Fruit fly (Drosophila melanogaster) whole organism: ENCODE data around the gene CG15922.

Experiments
- CG8478 ChIP-seq: fragments of >200 bp; optimal IDR thresholded peaks from 2 replicates; lab custom pipeline; 2018; ENCODE audit warnings: inconsistent platforms
- Dll ChIP-seq: fragments of >200 bp; optimal IDR thresholded peaks from 2 replicates; lab custom pipeline; 2017
- EcR ChIP-seq, 2 experiments: fragments of >200 bp; optimal IDR thresholded peaks; 2 replicates each; lab custom pipeline; 2017; ENCODE audit warnings: missing biosample characterization in 2 of 2, missing genetic modification characterization in 2 of 2, missing genetic modification reagents in 2 of 2
- pan ChIP-seq: fragments of >200 bp; optimal IDR thresholded peaks from 2 replicates; lab custom pipeline; 2017
- psq ChIP-seq: fragments of >200 bp; optimal IDR thresholded peaks from 2 replicates; lab custom pipeline; 2017
- usp ChIP-seq: fragments of >200 bp; optimal IDR thresholded peaks from 2 replicates; lab custom pipeline; 2017; ENCODE audit warnings: missing biosample characterization, missing genetic modification characterization, mixed read lengths

CG15922 gene

DNA sequence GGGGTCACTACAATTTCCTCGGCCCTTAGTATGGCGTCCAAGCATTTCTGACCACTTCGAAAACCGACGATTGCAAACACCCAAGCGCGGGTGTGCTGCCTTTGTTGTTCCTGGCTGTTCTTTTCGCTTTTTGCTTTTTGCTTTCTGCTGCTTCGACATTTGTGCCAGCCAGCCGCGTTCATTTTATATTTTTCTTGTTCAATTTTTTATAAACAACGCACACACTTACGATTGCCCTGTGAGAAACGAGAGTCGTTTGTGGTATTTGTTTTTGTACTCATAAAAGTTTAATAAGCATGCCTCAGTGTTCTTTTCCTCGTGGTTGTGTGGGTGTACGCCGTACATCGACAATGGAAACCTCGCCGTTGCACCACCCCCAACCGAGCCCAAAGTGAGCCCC is 12.3 kb downstream of the CG15922 start:
- TF ChIP-seq pan (lab: Kevin White, UChicago): no peak
- TF ChIP-seq CG8478 (lab: Kevin White, UChicago): no peak
- TF ChIP-seq EcR (GFP tag; optimal IDR thresholded peaks at IDR 0.05; lab: Kevin White, UChicago): no peak
- TF ChIP-seq psq (lab: Kevin White, UChicago): no peak
- no peak for TF ChIP-seq usp (GFP tag; lab: Kevin White, UChicago)
- no peak for TF ChIP-seq Dll (lab: Kevin White, UChicago)

DNA sequence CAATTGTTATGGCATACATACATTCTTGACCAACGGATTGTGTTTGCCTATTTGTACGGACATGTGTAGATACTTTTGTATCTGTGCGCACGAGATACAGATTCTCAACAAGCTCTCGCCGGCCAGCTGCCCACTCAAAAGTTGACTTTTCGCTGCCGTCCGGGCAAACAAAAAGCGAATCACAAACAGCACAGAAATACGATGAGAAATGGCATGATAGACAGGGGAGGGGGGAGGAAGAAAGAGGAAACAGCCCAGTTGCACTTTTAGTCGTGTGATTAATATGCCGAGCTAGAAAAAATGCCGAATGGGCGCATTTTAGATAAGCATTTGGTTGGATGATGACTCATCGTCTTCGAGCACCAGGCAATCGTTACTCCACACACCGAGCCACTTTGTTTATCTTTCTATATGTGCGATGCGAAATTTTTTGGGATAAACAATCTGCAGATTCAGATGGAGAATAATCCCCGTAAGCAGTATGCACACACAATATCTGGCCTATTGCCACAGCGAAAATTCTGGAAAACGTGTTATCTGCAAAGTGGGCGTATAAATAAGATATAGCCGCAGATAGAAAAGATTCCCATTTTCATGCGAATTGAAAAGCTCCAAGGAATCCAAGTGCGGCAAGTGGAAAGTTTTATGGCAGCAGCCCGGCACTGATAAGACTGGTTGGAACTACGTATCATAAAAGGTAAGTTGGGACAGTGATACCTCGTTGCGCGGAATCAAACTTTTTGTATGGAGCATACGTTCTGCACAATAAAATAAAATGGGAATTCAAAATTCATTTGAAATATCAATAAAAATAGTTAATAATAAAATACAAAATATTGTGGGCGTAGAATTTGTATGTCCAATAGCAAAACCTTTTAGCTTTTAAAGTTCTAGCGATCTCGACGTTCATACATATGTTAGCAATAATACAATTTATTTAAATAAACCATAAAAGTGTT is 13.1 kb downstream of the CG15922 start:
- TF ChIP-seq Dll (lab: Kevin White, UChicago) (no peak), CG8478 (lab: Kevin White, UChicago) (no peak), EcR (GFP tag; optimal IDR thresholded peaks at IDR 0.05; lab: Kevin White, UChicago) (no peak), pan (lab: Kevin White, UChicago) (no peak), usp (GFP tag; lab: Kevin White, UChicago) (no peak), psq (lab: Kevin White, UChicago) (no peak)

DNA sequence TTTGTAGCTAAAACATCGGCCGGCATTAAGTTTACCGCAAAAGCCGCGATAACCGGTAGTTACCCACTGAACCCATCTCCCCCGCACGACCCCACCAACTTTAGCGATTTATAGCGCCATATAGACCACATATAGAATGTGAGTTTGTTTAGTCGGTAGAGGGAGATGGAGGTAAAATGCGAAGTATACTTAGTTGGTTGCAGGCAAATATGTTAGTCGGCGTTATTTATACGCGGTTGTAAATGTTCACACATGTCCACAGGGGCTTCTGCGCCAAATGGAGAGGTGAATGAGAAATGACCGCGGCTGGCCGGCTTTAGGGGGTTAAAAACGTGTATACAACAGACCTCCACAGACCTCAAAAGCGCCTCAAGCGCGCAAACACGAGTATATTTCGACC is 14.4 kb downstream of the CG15922 start:
- no peak for TF ChIP-seq psq (lab: Kevin White, UChicago)
- TF ChIP-seq usp (GFP tag; lab: Kevin White, UChicago): no peak

DNA sequence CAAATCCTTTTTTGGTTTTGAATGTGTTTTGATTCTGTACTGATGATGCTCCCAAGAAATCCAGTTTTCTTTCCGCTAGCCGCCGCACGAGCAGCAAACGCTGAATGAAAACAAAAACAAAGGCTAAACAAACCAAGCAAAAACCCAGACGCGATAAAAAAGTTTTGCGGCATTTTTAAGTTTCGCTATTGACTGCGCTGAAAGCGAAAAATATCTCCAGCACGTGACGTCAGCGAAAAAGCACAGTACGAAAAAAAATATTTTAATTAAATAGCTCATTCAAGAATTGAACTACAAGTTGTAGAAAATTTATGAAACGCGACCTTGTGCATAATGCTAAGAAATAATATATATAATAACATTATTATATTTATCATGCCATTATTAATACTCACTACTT is 15.1 kb downstream of the CG15922 start:
- TF ChIP-seq psq (lab: Kevin White, UChicago) (no peak), pan (lab: Kevin White, UChicago) (no peak), CG8478 (lab: Kevin White, UChicago) (no peak), EcR (GFP tag; optimal IDR thresholded peaks at IDR 0.05; lab: Kevin White, UChicago) (no peak), Dll (lab: Kevin White, UChicago) (no peak), usp (GFP tag; lab: Kevin White, UChicago) (no peak)

DNA sequence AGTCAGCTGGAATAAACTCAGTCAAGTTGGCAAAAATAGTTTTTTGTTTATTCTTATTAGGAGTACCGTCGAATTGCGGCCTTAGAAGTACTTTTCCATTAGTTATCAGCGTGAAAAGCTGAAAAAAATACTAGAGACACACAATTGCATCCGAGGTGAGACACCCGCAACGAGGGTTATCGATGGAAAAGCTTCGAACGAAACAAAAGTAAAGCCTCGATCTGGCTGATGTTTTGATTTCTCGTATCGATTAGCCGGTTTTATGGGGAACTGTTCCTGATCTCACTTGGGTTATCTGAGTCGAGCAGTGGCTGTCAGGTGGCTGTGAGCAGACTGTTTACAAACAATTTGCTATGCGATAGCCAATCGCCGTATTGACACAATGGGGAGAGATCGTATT is 16.4 kb downstream of the CG15922 start:
- TF ChIP-seq CG8478 (lab: Kevin White, UChicago) (no peak), usp (GFP tag; lab: Kevin White, UChicago) (no peak), EcR (GFP tag; optimal IDR thresholded peaks at IDR 0.05; lab: Kevin White, UChicago) (no peak), psq (lab: Kevin White, UChicago) (no peak), Dll (lab: Kevin White, UChicago) (no peak), pan (lab: Kevin White, UChicago) (no peak)

DNA sequence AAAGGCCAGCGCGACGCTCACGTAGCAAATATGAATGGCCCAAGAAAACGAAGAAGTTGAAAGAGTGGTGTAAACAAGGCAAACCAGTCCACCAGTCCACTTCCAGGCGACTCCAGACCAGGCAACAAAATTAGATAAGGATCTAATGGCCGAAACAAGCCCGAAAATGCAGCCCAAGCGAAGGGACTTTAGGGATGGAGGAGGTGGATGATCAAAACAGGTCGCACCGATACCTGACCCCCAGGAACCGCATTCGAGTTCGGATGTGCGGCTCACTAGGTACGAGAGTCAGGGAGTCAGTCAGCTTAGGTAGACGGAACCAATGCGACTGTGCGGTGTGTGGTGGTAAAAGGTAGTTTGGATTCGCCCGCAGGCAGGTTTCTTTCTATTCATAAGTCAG is 16.9 kb downstream of the CG15922 start:
- TF ChIP-seq pan (lab: Kevin White, UChicago) (no peak), EcR (GFP tag; optimal IDR thresholded peaks at IDR 0.05; lab: Kevin White, UChicago) (no peak), Dll (lab: Kevin White, UChicago) (no peak), usp (GFP tag; lab: Kevin White, UChicago) (no peak), psq (lab: Kevin White, UChicago) (no peak), CG8478 (lab: Kevin White, UChicago) (no peak)

DNA sequence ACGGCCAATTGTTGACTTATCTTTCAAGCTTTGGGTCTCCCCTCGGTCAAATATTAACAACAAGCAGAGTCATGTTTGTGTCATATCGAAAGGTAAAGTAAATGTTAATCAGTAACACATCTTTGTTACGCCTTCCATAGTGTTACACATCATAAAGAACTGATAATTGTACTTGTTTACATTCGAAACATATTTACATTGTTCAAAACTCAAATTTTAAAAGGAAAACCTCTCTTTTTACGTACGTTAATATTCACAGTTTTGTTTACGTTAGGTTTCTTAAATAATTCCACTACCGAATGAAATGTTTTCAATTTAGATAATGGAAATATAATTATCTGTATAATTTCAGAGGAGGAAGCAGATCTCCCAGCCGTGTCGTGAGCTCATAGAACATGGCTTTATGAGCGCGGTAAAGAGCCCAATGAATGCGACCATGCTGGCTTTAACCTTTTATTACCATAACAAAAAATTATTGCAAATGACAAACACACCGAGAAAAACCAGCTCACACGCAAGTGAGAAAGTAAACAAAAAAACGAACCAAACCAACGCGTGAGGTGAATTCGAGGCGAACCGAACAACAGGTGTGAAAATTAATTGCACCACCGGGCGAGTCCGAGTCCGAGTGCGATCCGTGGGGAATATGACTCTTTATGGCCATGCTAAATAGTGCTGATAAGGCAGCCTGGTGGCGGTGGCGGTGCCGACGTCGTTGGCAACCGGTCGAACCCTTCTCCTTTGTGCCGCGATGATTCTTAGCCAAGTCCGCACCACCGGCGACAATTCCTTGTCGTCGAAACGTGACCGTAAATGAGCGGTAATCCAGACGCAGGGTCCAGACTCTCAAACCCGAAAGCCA is 17.6 kb downstream of the CG15922 start:
- TF ChIP-seq usp (GFP tag; lab: Kevin White, UChicago): no peak
- no peak for TF ChIP-seq CG8478 (lab: Kevin White, UChicago)
- no peak for TF ChIP-seq pan (lab: Kevin White, UChicago)
- TF ChIP-seq psq (lab: Kevin White, UChicago): no peak

DNA sequence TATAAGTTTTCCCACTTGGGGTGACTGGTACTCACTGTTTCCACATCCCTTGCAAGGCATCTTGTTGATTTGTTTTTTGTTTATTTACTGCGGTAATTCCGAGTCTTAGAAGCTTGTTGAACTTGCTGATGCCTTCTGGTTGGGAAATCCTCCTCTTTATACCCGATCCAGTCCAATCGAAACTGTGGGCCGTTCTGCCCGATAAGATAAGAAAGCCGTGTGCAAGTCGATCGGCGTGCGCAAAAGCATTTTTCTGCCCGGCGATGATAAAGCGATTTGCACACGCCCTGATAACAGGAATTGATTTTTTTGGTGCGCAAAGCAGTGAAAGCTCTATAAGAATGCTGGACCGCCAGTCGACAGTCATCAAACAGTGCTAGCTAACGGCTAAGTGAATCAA is 25.5 kb downstream of the CG15922 start, which contains the start of the genes MtnE and MtnD:
Gene MtnE, minus strand, starts transcription at position 130 of the 400 bp plus-strand sequence.
Gene MtnD, plus strand, starts transcription at position 388 of the 400 bp plus-strand sequence.
- no peak for TF ChIP-seq psq (lab: Kevin White, UChicago)
- TF ChIP-seq Dll (lab: Kevin White, UChicago): no peak
- TF ChIP-seq CG8478 (lab: Kevin White, UChicago): no peak
- TF ChIP-seq EcR (GFP tag; optimal IDR thresholded peaks at IDR 0.05; lab: Kevin White, UChicago): no peak
- TF ChIP-seq pan (lab: Kevin White, UChicago): no peak
- TF ChIP-seq usp (GFP tag; lab: Kevin White, UChicago): no peak

DNA sequence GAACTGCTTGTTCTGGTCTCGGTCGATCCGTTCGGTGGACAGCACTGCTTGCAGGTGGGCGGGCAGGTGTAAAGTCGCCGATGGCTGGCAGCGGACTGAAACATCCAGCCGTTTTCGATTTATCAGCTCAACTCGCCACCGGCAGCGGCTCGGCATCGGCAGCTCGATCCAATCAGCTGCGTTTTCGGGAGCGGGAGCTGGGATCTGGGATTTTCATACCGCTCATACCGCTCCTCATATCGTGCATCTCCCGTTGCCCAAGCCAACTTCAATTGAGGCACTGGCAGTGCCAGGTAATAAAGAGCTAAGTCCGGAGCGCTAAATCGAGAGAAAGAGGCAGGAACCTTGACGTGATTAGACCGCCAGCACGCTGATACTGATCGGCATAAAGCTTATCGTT is 47.7 kb downstream of the CG15922 start, which contains the start of gene MFS9:
Gene MFS9, minus strand, starts transcription at position 101 of the 400 bp plus-strand sequence.
- TF ChIP-seq pan (lab: Kevin White, UChicago) (no peak), usp (GFP tag; lab: Kevin White, UChicago) (no peak), EcR (GFP tag; optimal IDR thresholded peaks at IDR 0.05; lab: Kevin White, UChicago) (no peak), CG8478 (lab: Kevin White, UChicago) (no peak), Dll (lab: Kevin White, UChicago) (no peak), psq (lab: Kevin White, UChicago) (no peak)
